Fruit fly (Drosophila melanogaster) whole organism, embryonic: Measurements from ENCODE around the gene Tnpo.

ENCODE experiments used
- Ada2b ChIP-seq: fragments of 200-800 bp; sonication (Bioruptor generic); IDR thresholded peaks from 2 replicates; pipeline ENCODE4 v1.3.6; 2022; ENCODE audit warnings: missing biosample characterization, missing genetic modification characterization
- Adf1 ChIP-seq: fragments of 200-800 bp; sonication (Bioruptor generic); IDR thresholded peaks from 2 replicates; pipeline ENCODE4 v1.3.6; 2022; ENCODE audit warnings: missing biosample characterization, missing genetic modification characterization
- Bgb ChIP-seq: fragments of 200-800 bp; sonication (Bioruptor generic); IDR thresholded peaks from 2 replicates; pipeline ENCODE4 v1.3.6; 2022; ENCODE audit warnings: missing biosample characterization, missing genetic modification characterization; ENCODE audit not compliant: partially characterized antibody
- Bteb2 ChIP-seq: fragments of 200-800 bp; sonication (Bioruptor generic); optimal IDR thresholded peaks from 2 replicates; lab custom pipeline; 2016; ENCODE audit warnings: missing biosample characterization, missing genetic modification characterization
- CG10543 ChIP-seq: fragments of 200-800 bp; sonication (Bioruptor generic); optimal IDR thresholded peaks from 3 replicates; lab custom pipeline; 2017; ENCODE audit warnings: missing biosample characterization, mild to moderate bottlenecking, missing genetic modification characterization, moderate library complexity
- CG11085 ChIP-seq: fragments of 200-800 bp; sonication (Bioruptor generic); IDR thresholded peaks from 2 replicates; pipeline ENCODE4 v1.3.6; 2022; ENCODE audit warnings: missing biosample characterization, missing genetic modification characterization
- CG12104 ChIP-seq: fragments of 200-800 bp; sonication (Bioruptor generic); optimal IDR thresholded peaks from 3 replicates; lab custom pipeline; 2016; ENCODE audit warnings: missing biosample characterization, missing genetic modification characterization
- CG13287 ChIP-seq: fragments of 200-800 bp; sonication (Bioruptor generic); IDR thresholded peaks from 2 replicates; pipeline ENCODE4 v1.3.6; 2022; ENCODE audit warnings: missing biosample characterization, missing genetic modification characterization; ENCODE audit not compliant: partially characterized antibody
- CG13424 ChIP-seq: fragments of 200-800 bp; sonication (Bioruptor generic); optimal IDR thresholded peaks from 2 replicates; lab custom pipeline; 2019; ENCODE audit warnings: missing biosample characterization, mild to moderate bottlenecking, missing genetic modification characterization, moderate library complexity
- CG13894 ChIP-seq: fragments of 200-800 bp; sonication (Bioruptor generic); optimal IDR thresholded peaks from 3 replicates; lab custom pipeline; 2018; ENCODE audit warnings: missing biosample characterization, mild to moderate bottlenecking, missing genetic modification characterization, moderate library complexity
- CG14014 ChIP-seq: fragments of 200-800 bp; sonication (Bioruptor generic); IDR thresholded peaks from 2 replicates; pipeline ENCODE4 v1.3.6; 2022; ENCODE audit warnings: missing biosample characterization, missing genetic modification characterization
- CG14667 ChIP-seq: fragments of 200-800 bp; sonication (Bioruptor generic); IDR thresholded peaks from 2 replicates; pipeline ENCODE4 v1.3.6; 2022; ENCODE audit warnings: missing biosample characterization, missing genetic modification characterization
- CG15269 ChIP-seq: fragments of 200-800 bp; sonication (Bioruptor generic); optimal IDR thresholded peaks from 2 replicates; lab custom pipeline; 2018; ENCODE audit warnings: missing biosample characterization, mild to moderate bottlenecking, missing genetic modification characterization, moderate library complexity
- CG15696 ChIP-seq: fragments of 200-800 bp; sonication (Bioruptor generic); optimal IDR thresholded peaks from 2 replicates; lab custom pipeline; 2019; ENCODE audit warnings: missing biosample characterization, mild to moderate bottlenecking, missing genetic modification characterization, moderate library complexity
- CG30020 ChIP-seq: fragments of 200-800 bp; optimal IDR thresholded peaks from 2 replicates; lab custom pipeline; 2019; ENCODE audit warnings: missing biosample characterization, mild to moderate bottlenecking, missing genetic modification characterization, moderate library complexity
- CG30431 ChIP-seq: fragments of 200-800 bp; sonication (Bioruptor generic); optimal IDR thresholded peaks from 2 replicates; lab custom pipeline; 2017; ENCODE audit warnings: missing biosample characterization, missing genetic modification characterization
- CG3065 ChIP-seq: fragments of 200-800 bp; sonication (Bioruptor generic); optimal IDR thresholded peaks from 2 replicates; lab custom pipeline; 2016; ENCODE audit warnings: missing biosample characterization, missing genetic modification characterization
- CG31388 ChIP-seq: fragments of 200-800 bp; sonication (Bioruptor generic); optimal IDR thresholded peaks from 2 replicates; lab custom pipeline; 2016; ENCODE audit warnings: missing biosample characterization, missing genetic modification characterization
- CG34422 ChIP-seq: fragments of 200-800 bp; sonication (Bioruptor generic); IDR thresholded peaks from 3 replicates; pipeline ENCODE4 v1.3.6; 2022; ENCODE audit warnings: missing biosample characterization, missing genetic modification characterization
- CG43689 ChIP-seq: fragments of 200-800 bp; sonication (Bioruptor generic); IDR thresholded peaks from 2 replicates; pipeline ENCODE4 v1.3.6; 2022; ENCODE audit warnings: missing biosample characterization, missing genetic modification characterization
- CG4424 ChIP-seq: fragments of 200-800 bp; sonication (Bioruptor generic); optimal IDR thresholded peaks from 3 replicates; lab custom pipeline; 2016; ENCODE audit warnings: missing biosample characterization, missing genetic modification characterization
- CG4707 ChIP-seq: fragments of 200-800 bp; sonication (Bioruptor generic); optimal IDR thresholded peaks from 2 replicates; lab custom pipeline; 2018; ENCODE audit warnings: missing biosample characterization, mild to moderate bottlenecking, missing genetic modification characterization, moderate library complexity
- CG6272 ChIP-seq: fragments of 200-800 bp; sonication (Bioruptor generic); IDR thresholded peaks from 2 replicates; pipeline ENCODE4 v1.3.6; 2022; ENCODE audit warnings: missing biosample characterization, missing genetic modification characterization
- CG8281 ChIP-seq: fragments of 200-800 bp; sonication (Bioruptor generic); optimal IDR thresholded peaks from 2 replicates; lab custom pipeline; 2018; ENCODE audit warnings: missing biosample characterization, mild to moderate bottlenecking, missing genetic modification characterization, moderate library complexity
- Dek ChIP-seq: fragments of 200-800 bp; sonication (Bioruptor generic); optimal IDR thresholded peaks from 3 replicates; lab custom pipeline; 2019; ENCODE audit warnings: missing biosample characterization, mild to moderate bottlenecking, missing genetic modification characterization, moderate library complexity
- Dip3 ChIP-seq: fragments of 200-800 bp; sonication (Bioruptor generic); optimal IDR thresholded peaks from 3 replicates; lab custom pipeline; 2016; ENCODE audit warnings: missing biosample characterization, missing genetic modification characterization
- E2f1 ChIP-seq: fragments of 200-800 bp; sonication (Bioruptor generic); IDR thresholded peaks from 2 replicates; pipeline ENCODE4 v1.3.6; 2022; ENCODE audit warnings: missing biosample characterization, missing genetic modification characterization
- H2.0 ChIP-seq: fragments of 200-800 bp; sonication (Bioruptor generic); IDR thresholded peaks from 2 replicates; pipeline ENCODE4 v1.3.6; 2022; ENCODE audit warnings: missing biosample characterization, missing genetic modification characterization
- HLH3B ChIP-seq: fragments of 200-800 bp; sonication (Bioruptor generic); IDR thresholded peaks from 2 replicates; pipeline ENCODE4 v1.3.6; 2022; ENCODE audit warnings: missing biosample characterization, missing genetic modification characterization
- HLH54F ChIP-seq: fragments of 200-800 bp; sonication (Bioruptor generic); optimal IDR thresholded peaks from 3 replicates; lab custom pipeline; 2016; ENCODE audit warnings: missing biosample characterization, missing genetic modification characterization
- MBD-R2 ChIP-seq: fragments of 200-800 bp; sonication (Bioruptor generic); IDR thresholded peaks from 2 replicates; pipeline ENCODE4 v1.3.6; 2022; ENCODE audit warnings: missing biosample characterization, missing genetic modification characterization
- NFAT ChIP-seq: fragments of 200-800 bp; sonication (Bioruptor generic); IDR thresholded peaks from 2 replicates; pipeline ENCODE4 v1.3.6; 2022; ENCODE audit warnings: missing biosample characterization, missing genetic modification characterization
- Sin3A ChIP-seq: fragments of >200 bp; optimal IDR thresholded peaks from 2 replicates; lab custom pipeline; 2018
- crol ChIP-seq: fragments of 200-800 bp; sonication (Bioruptor generic); IDR thresholded peaks from 2 replicates; pipeline ENCODE4 v1.3.6; 2022; ENCODE audit warnings: missing biosample characterization, missing genetic modification characterization
- cwo ChIP-seq: fragments of 200-800 bp; sonication (Bioruptor generic); optimal IDR thresholded peaks from 3 replicates; lab custom pipeline; 2017; ENCODE audit warnings: missing biosample characterization, missing genetic modification characterization, mild to moderate bottlenecking, moderate library complexity, missing genetic modification reagents
- eve ChIP-seq, 2 experiments: fragments of >200 bp; optimal IDR thresholded peaks; 2 replicates each; lab custom pipeline; 2017; ENCODE audit warnings: missing biosample characterization in 2 of 2, missing genetic modification characterization in 2 of 2
- exex ChIP-seq: fragments of 200-800 bp; sonication (Bioruptor generic); optimal IDR thresholded peaks from 4 replicates; lab custom pipeline; 2018; ENCODE audit warnings: missing biosample characterization, mild to moderate bottlenecking, missing genetic modification characterization, moderate library complexity
- ftz-f1 ChIP-seq: fragments of 200-800 bp; sonication (Bioruptor generic); optimal IDR thresholded peaks from 2 replicates; lab custom pipeline; 2016; ENCODE audit warnings: missing biosample characterization, missing genetic modification characterization
- grn ChIP-seq: fragments of 200-800 bp; sonication (Bioruptor generic); optimal IDR thresholded peaks from 3 replicates; lab custom pipeline; 2017; ENCODE audit warnings: missing biosample characterization, missing genetic modification characterization
- gro ChIP-seq: fragments of 200-800 bp; sonication (Bioruptor generic); optimal IDR thresholded peaks from 2 replicates; lab custom pipeline; 2016; ENCODE audit warnings: missing biosample characterization, missing genetic modification characterization
- gsb ChIP-seq: fragments of 200-800 bp; sonication (Bioruptor generic); IDR thresholded peaks from 2 replicates; pipeline ENCODE4 v1.3.6; 2022; ENCODE audit warnings: missing biosample characterization, missing genetic modification characterization
- her ChIP-seq: fragments of 200-800 bp; sonication (Bioruptor generic); optimal IDR thresholded peaks from 2 replicates; lab custom pipeline; 2016; ENCODE audit warnings: missing biosample characterization, missing genetic modification characterization
- inv ChIP-seq: fragments of 200-800 bp; sonication (Bioruptor generic); IDR thresholded peaks from 2 replicates; pipeline ENCODE4 v1.3.6; 2022; ENCODE audit warnings: missing biosample characterization, missing genetic modification characterization; ENCODE audit not compliant: partially characterized antibody
- kay ChIP-seq: fragments of 200-800 bp; sonication (Bioruptor generic); optimal IDR thresholded peaks from 2 replicates; lab custom pipeline; 2016; ENCODE audit warnings: missing biosample characterization, missing genetic modification characterization
- lab ChIP-seq: fragments of 200-800 bp; sonication (Bioruptor generic); optimal IDR thresholded peaks from 3 replicates; lab custom pipeline; 2017; ENCODE audit warnings: missing biosample characterization, missing genetic modification characterization, mild to moderate bottlenecking, moderate library complexity, missing genetic modification reagents
- maf-S ChIP-seq: fragments of 200-800 bp; sonication (Bioruptor generic); optimal IDR thresholded peaks from 2 replicates; lab custom pipeline; 2016; ENCODE audit warnings: missing biosample characterization, missing genetic modification characterization
- ranshi ChIP-seq: fragments of 200-800 bp; sonication (Bioruptor generic); IDR thresholded peaks from 2 replicates; pipeline ENCODE4 v1.3.6; 2022; ENCODE audit warnings: missing biosample characterization, missing genetic modification characterization
- sens-2 ChIP-seq: fragments of 200-800 bp; sonication (Bioruptor generic); IDR thresholded peaks from 2 replicates; pipeline ENCODE4 v1.3.6; 2022; ENCODE audit warnings: missing biosample characterization, missing genetic modification characterization
- tna ChIP-seq: fragments of 200-800 bp; sonication (Bioruptor generic); IDR thresholded peaks from 2 replicates; pipeline ENCODE4 v1.3.6; 2022; ENCODE audit warnings: missing biosample characterization, missing genetic modification characterization; ENCODE audit not compliant: partially characterized antibody

The Tnpo gene

DNA sequence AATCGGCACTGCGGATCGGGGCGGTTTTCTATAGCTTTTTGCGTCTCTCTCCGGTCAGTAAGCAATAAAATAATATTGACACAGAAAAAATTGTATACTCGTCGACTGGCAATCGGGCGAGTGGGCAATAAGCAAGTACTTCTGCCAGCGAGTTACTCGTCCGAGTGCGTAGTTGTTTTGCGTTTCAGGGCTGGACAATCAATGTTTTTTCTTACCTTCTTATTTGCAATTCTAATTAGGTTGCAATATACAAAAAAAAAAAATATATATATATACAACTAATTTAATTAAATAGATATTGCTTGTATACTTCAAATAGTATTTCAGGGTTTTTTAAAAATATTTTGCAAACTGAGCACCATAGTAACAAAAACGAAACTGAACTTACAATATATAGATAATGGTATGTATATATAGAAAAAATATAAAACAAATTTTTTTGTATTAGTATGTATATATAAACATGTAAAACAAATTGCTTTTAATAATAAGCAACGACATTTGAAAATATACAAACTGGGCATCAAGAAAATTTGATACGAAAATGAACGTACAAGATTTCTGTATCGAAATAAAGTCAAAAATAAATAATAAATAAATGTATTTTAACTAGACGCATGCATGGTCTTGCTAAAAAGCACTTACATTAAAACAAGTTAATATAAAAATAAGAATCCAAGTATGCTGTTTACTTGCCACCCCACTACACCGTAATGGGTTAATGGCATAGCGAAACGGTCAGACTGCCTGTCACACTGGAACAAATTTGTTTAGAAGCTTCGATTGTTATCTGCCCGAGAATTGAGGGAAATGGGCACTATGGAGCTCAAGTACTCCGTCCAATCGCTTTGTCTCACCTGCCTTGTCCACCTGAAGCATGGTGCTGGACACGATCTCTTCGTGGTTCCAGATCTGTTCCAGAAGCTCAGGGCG lies 4.0 kb upstream of the Tnpo start, which contains the start of the genes D19A and CG7386 (continued):
- TF ChIP-seq CG15696 (peak; percentile 31), ftz-f1 (GFP tag; lab: Kevin White, UChicago) (no peak), maf-S (GFP tag; lab: Kevin White, UChicago) (peak; percentile 29), CG14667 (GFP tag; lab: Robert Waterston, UW) (peak; percentile 39; the same call in 1 of the 2 replicates), her (GFP tag; lab: Kevin White, UChicago) (peak; percentile 49), CG6272 (GFP tag; lab: Robert Waterston, UW) (peak; percentile 57; the same call in 1 of the 2 replicates), Sin3A (lab: Kevin White, UChicago) (no peak), CG11085 (GFP tag; lab: Robert Waterston, UW) (peak; percentile 44; the same call in 1 of the 2 replicates), Dek (tag; lab: Kevin White, UChicago) (peak; percentile 47), CG14014 (GFP tag; lab: Robert Waterston, UW) (peak; percentile 63; the same call in 1 of the 2 replicates), CG31388 (no peak), MBD-R2 (GFP tag; lab: Robert Waterston, UW) (peak; percentile 92), CG15269 (tag; lab: Kevin White, UChicago) (peak; percentile 65), cwo (GFP tag; lab: Kevin White, UChicago) (peak; percentile 46), Dip3 (peak; percentile 46), CG43689 (GFP tag; lab: Robert Waterston, UW) (0 out of 2 replicates have a peak, but pooled peaks have one; percentile 9), CG13424 (tag; lab: Kevin White, UChicago) (peak; percentile 68), eve (GFP tag; optimal IDR thresholded peaks at IDR 0.05; lab: Kevin White, UChicago) (no peak), lab (peak; percentile 59), CG10543 (peak; percentile 48), CG13894 (tag; lab: Kevin White, UChicago) (peak; percentile 34), CG34422 (GFP tag; lab: Robert Waterston, UW) (peak; percentile 52), CG12104 (GFP tag; lab: Kevin White, UChicago) (peak; percentile 7), CG30431 (GFP tag; lab: Kevin White, UChicago) (no peak), Ada2b (peak; percentile 59), CG8281 (no peak), kay (GFP tag; lab: Kevin White, UChicago) (peak; percentile 5), gro (GFP tag; lab: Kevin White, UChicago) (no peak), CG13287 (GFP tag; lab: Robert Waterston, UW) (peak; percentile 18; the same call in 1 of the 2 replicates), Bgb (GFP tag; lab: Robert Waterston, UW) (peak; percentile 35; the same call in 1 of the 2 replicates), exex (tag; lab: Kevin White, UChicago) (no peak), CG3065 (GFP tag; lab: Kevin White, UChicago) (no peak), grn (GFP tag; lab: Kevin White, UChicago) (peak; percentile 76), HLH3B (GFP tag; lab: Robert Waterston, UW) (peak; percentile 60), sens-2 (GFP tag; lab: Robert Waterston, UW) (0 out of 2 replicates have a peak, but pooled peaks have one; percentile 17), HLH54F (GFP tag; lab: Kevin White, UChicago) (peak; percentile 79), CG4707 (no peak), Bteb2 (peak; percentile 50), CG4424 (peak; percentile 15), CG30020 (tag; lab: Kevin White, UChicago) (peak; percentile 29), H2.0 (GFP tag; lab: Robert Waterston, UW) (peak; percentile 59), inv (GFP tag; lab: Robert Waterston, UW) (0 out of 2 replicates have a peak, but pooled peaks have one; percentile 21), tna (GFP tag; lab: Robert Waterston, UW) (no peak), crol (GFP tag; lab: Robert Waterston, UW) (no peak), NFAT (peak; percentile 75), E2f1 (GFP tag; lab: Robert Waterston, UW) (peak; percentile 59), Adf1 (GFP tag; lab: Robert Waterston, UW) (no peak), gsb (GFP tag; lab: Robert Waterston, UW) (peak; percentile 15; the same call in 1 of the 2 replicates), ranshi (peak; percentile 53)
